Fruit fly (Drosophila melanogaster): ENCODE measurements around the gene fbp.
A peak's percentile ranks its signal among the peaks of the same experiment; 100 is the strongest.

DNA sequence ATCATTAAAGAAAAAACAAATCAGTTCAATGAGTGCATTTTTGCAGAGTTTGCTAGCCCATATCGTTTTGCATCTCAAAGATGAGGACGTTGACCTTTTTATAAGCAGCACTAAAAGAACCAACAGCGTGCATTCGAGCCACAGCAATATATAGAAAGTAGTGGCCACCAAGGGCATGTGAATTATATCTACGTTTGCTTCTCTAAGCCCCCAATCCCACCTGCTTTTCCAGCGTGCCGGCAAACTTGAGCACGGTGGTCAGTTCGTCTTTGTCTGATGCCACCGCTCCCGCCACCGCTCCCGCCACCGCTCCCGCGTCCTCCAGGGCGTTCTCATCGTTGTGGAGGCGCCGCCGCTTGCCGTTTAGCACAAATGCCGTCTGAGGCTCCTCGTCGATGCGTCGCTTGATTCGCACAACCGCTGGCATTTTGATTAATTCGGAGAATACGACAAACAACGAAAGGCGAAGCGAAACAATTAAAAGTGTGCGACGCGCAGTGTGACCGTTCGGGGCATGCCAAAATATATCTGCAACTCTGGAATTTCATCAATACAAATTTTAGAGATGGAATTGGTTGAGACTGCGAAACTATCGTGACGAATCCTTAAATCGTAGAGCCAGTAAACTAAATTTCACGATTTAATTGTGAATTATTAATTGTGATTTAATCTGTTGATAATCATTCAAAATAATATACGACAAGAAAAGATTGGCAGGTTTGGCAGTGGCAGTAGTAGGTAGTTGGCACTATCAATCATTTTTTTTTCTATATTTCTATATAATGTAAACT, 31.6 kb upstream of the fbp start:
- TF ChIP-seq MBD-R2 (GFP tag; IDR thresholded peaks at IDR 0.05) (peak; percentile 92), tup (GFP tag; optimal IDR thresholded peaks at IDR 0.05) (peak; percentile 34), CkIIα-i1 (GFP tag; IDR thresholded peaks at IDR 0.05) (no peak), br (optimal IDR thresholded peaks at IDR 0.05) (no peak), CG31441 (GFP tag; IDR thresholded peaks at IDR 0.05) (peak; percentile 66), cg (GFP tag; optimal IDR thresholded peaks at IDR 0.05) (no peak), dpn (GFP tag; optimal IDR thresholded peaks at IDR 0.05) (peak; percentile 43 to 45), Abd-B (GFP tag; optimal IDR thresholded peaks at IDR 0.05) (peak; percentile 40)
